Worm (Caenorhabditis elegans) whole organism, mixed stage, embryonic: ENCODE data around the gene rif-1.1.

Experiments
- blmp-1 ChIP-seq: fragments of 150-350 bp; optimal IDR thresholded peaks from 2 replicates; lab custom pipeline; 2014; ENCODE audit warnings: missing biosample characterization, missing genetic modification characterization
- ceh-83 ChIP-seq: fragments of 200-800 bp; sonication (Bioruptor generic); optimal IDR thresholded peaks from 2 replicates; lab custom pipeline; 2018; ENCODE audit warnings: mild to moderate bottlenecking, missing genetic modification characterization, missing compliant biosample characterization
- lsy-2 ChIP-seq: fragments of 150-350 bp; optimal IDR thresholded peaks from 2 replicates; lab custom pipeline; 2014; ENCODE audit warnings: missing biosample characterization, missing genetic modification characterization
- nhr-12 ChIP-seq: fragments of 150-350 bp; optimal IDR thresholded peaks from 2 replicates; lab custom pipeline; 2014; ENCODE audit warnings: missing biosample characterization, missing genetic modification characterization
- nhr-2 ChIP-seq: fragments of 150-350 bp; optimal IDR thresholded peaks from 2 replicates; lab custom pipeline; 2014; ENCODE audit warnings: missing biosample characterization, missing genetic modification characterization
- pha-4 ChIP-seq: fragments of 150-350 bp; optimal IDR thresholded peaks from 2 replicates; lab custom pipeline; 2018; ENCODE audit warnings: missing biosample characterization, missing genetic modification reagents, missing genetic modification characterization
- snpc-4 ChIP-seq: fragments of 150-350 bp; optimal IDR thresholded peaks from 2 replicates; lab custom pipeline; 2014; ENCODE audit warnings: missing biosample characterization, missing genetic modification characterization
- tbx-8 ChIP-seq: fragments of 200-800 bp; sonication (Bioruptor generic); optimal IDR thresholded peaks from 2 replicates; lab custom pipeline; 2018; ENCODE audit warnings: mild to moderate bottlenecking, missing genetic modification characterization, moderate library complexity, missing compliant biosample characterization
- unc-62 ChIP-seq: fragments of 150-350 bp; optimal IDR thresholded peaks from 2 replicates; lab custom pipeline; 2014; ENCODE audit warnings: missing biosample characterization, missing genetic modification reagents, missing genetic modification characterization

DNA sequence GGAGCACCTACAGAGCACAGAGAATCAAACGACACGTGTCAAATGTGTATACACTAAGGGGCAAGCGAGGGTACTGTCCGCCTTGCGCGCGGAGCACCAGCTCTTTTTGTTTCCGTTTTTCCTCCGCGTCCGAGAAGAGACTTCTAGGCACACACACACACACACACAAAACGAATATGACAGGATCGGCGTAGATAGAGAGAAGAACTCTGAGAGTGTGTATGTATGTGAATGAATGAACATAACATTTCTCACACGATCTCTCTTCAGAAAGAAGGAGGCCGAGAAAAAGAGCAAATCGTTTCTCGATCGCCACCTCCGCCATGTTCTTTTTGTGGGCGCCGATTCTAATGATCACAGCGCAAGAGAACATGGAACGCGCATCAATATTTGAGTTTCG is 29.6 kb upstream of the rif-1.1 start, which contains the start of gene nas-6:
- TF ChIP-seq nhr-2 (tag; lab: Kevin White, UChicago) (no peak), blmp-1 (tag; lab: Kevin White, UChicago) (no peak), pha-4 (tag; lab: Kevin White, UChicago) (peak; percentile 11), tbx-8 (no peak), snpc-4 (no peak), unc-62 (GFP tag; lab: Kevin White, UChicago) (no peak), nhr-12 (tag; lab: Kevin White, UChicago) (no peak), lsy-2 (tag; lab: Kevin White, UChicago) (no peak), ceh-83 (no peak)
